Fruit fly (Drosophila melanogaster): ENCODE data around the gene Vav.

Vav gene

dm6 chrX:19317058-19317767 is 55.6 kb downstream of the Vav start:
- TF ChIP-seq HLH106 (tag; optimal IDR thresholded peaks at IDR 0.05) (peak; percentile 41), psq (GFP tag; optimal IDR thresholded peaks at IDR 0.05) (peak; percentile 9), CG9705 (GFP tag; optimal IDR thresholded peaks at IDR 0.05) (no peak), Vsx2 (GFP tag; optimal IDR thresholded peaks at IDR 0.05; ENCODE audit: partially characterized antibody) (no peak), foxo (GFP tag; optimal IDR thresholded peaks at IDR 0.05) (peak in 1 of 2 experiments; percentile 22), Jra (GFP tag; optimal IDR thresholded peaks at IDR 0.05) (no peak), dmrt93B (GFP tag; optimal IDR thresholded peaks at IDR 0.05) (no peak), sv (GFP tag; optimal IDR thresholded peaks at IDR 0.05) (peak; percentile 10), Sp1 (GFP tag; optimal IDR thresholded peaks at IDR 0.05) (peak; percentile 27), jim (GFP tag; optimal IDR thresholded peaks at IDR 0.05) (no peak), pan (optimal IDR thresholded peaks at IDR 0.05) (no peak)

- TF ChIP-seq psq (GFP tag; optimal IDR thresholded peaks at IDR 0.05) (no peak), pan (optimal IDR thresholded peaks at IDR 0.05) (no peak)
These were observed 57.3 kb downstream of the Vav start for dm6 chrX:19318924-19319323.

dm6 chrX:19321820-19322708 is 60.4 kb downstream of the Vav start, which contains the start of gene out:
Gene out (minus strand): TSS chrX:19322106.
- TF ChIP-seq h (GFP tag; optimal IDR thresholded peaks at IDR 0.05) (peak; percentile 94), brk (GFP tag; optimal IDR thresholded peaks at IDR 0.05) (peak; percentile 72), foxo (GFP tag; optimal IDR thresholded peaks at IDR 0.05) (peak; percentile 67 to 94), pan (optimal IDR thresholded peaks at IDR 0.05) (no peak), CG9705 (GFP tag; optimal IDR thresholded peaks at IDR 0.05) (peak; percentile 84), Hr78 (GFP tag; optimal IDR thresholded peaks at IDR 0.05) (no peak), usp (GFP tag; optimal IDR thresholded peaks at IDR 0.05) (no peak), OdsH (GFP tag; optimal IDR thresholded peaks at IDR 0.05) (peak; percentile 94), ey (GFP tag; optimal IDR thresholded peaks at IDR 0.05) (peak; percentile 92), dmrt93B (GFP tag; optimal IDR thresholded peaks at IDR 0.05) (peak; percentile 85), N (GFP tag; optimal IDR thresholded peaks at IDR 0.05) (no peak), br (GFP tag; optimal IDR thresholded peaks at IDR 0.05) (peak; percentile 89), CG32264 (GFP tag; optimal IDR thresholded peaks at IDR 0.05) (peak; percentile 78), dsf (GFP tag; optimal IDR thresholded peaks at IDR 0.05; ENCODE audit: borderline replicate concordance) (no peak), HLH106 (tag; optimal IDR thresholded peaks at IDR 0.05) (peak; percentile 92), CrebA (GFP tag; optimal IDR thresholded peaks at IDR 0.05; ENCODE audit: borderline replicate concordance) (peak; percentile 61), Dif (GFP tag; optimal IDR thresholded peaks at IDR 0.05; ENCODE audit: partially characterized antibody) (peak; percentile 38), sage (GFP tag; optimal IDR thresholded peaks at IDR 0.05) (peak; percentile 88), Hr83 (GFP tag; optimal IDR thresholded peaks at IDR 0.05; ENCODE audit: poor library complexity, severe bottlenecking) (no peak), GATAd (GFP tag; optimal IDR thresholded peaks at IDR 0.05) (peak; percentile 27), Sp1 (GFP tag; optimal IDR thresholded peaks at IDR 0.05) (peak; percentile 93), Abd-B (GFP tag; optimal IDR thresholded peaks at IDR 0.05) (no peak), Rel (GFP tag; optimal IDR thresholded peaks at IDR 0.05) (peak; percentile 67), Rel (tag; optimal IDR thresholded peaks at IDR 0.05) (peak; percentile 63), Myc (optimal IDR thresholded peaks at IDR 0.05) (no peak), Jra (GFP tag; optimal IDR thresholded peaks at IDR 0.05) (peak; percentile 69), Vsx2 (GFP tag; optimal IDR thresholded peaks at IDR 0.05; ENCODE audit: partially characterized antibody) (no peak), Mio (GFP tag; optimal IDR thresholded peaks at IDR 0.05) (peak; percentile 28), fru (GFP tag; optimal IDR thresholded peaks at IDR 0.05) (peak; percentile 93), Hnf4 (GFP tag; optimal IDR thresholded peaks at IDR 0.05) (peak; percentile 81), psq (GFP tag; optimal IDR thresholded peaks at IDR 0.05) (peak; percentile 88), sv (GFP tag; optimal IDR thresholded peaks at IDR 0.05) (peak; percentile 94), woc (GFP tag; optimal IDR thresholded peaks at IDR 0.05) (peak; percentile 84), lola (GFP tag; optimal IDR thresholded peaks at IDR 0.05) (no peak), dl (GFP tag; optimal IDR thresholded peaks at IDR 0.05; ENCODE audit: insufficient read depth in 1 of 2, partially characterized antibody in 2 of 2) (no peak), jim (GFP tag; optimal IDR thresholded peaks at IDR 0.05) (no peak), Dfd (GFP tag; optimal IDR thresholded peaks at IDR 0.05) (peak; percentile 72), tai (GFP tag; optimal IDR thresholded peaks at IDR 0.05) (peak; percentile 51), rgr (GFP tag; optimal IDR thresholded peaks at IDR 0.05) (peak; percentile 94)
